Fruit fly (Drosophila melanogaster): ENCODE measurements around the gene Prosalpha4.

Gene Prosalpha4

dm6 chrX:16263415-16263814 is 12.7 kb upstream of the Prosalpha4 start (continued):
- TF ChIP-seq CG10366 (GFP tag; IDR thresholded peaks at IDR 0.05): peak; percentile 76
- TF ChIP-seq CG7372 (GFP tag; IDR thresholded peaks at IDR 0.05): peak; percentile 51; the same call in 1 of the 2 replicates
- TF ChIP-seq D19A (tag; optimal IDR thresholded peaks at IDR 0.05): peak; percentile 71
- peak; percentile 7 for TF ChIP-seq nom (GFP tag; optimal IDR thresholded peaks at IDR 0.05)
- TF ChIP-seq ap (GFP tag; IDR thresholded peaks at IDR 0.05): peak; percentile 66; the same call in 1 of the 2 replicates
- peak; percentile 48 for TF ChIP-seq pnt (GFP tag; optimal IDR thresholded peaks at IDR 0.05)
- TF ChIP-seq HHEX (GFP tag; optimal IDR thresholded peaks at IDR 0.05): peak; percentile 75
- TF ChIP-seq CG3995 (GFP tag; optimal IDR thresholded peaks at IDR 0.05): no peak
- no peak for TF ChIP-seq fru (optimal IDR thresholded peaks at IDR 0.05)
- TF ChIP-seq CG2875 (GFP tag; optimal IDR thresholded peaks at IDR 0.05): peak; percentile 49
- peak; percentile 75 for TF ChIP-seq nerfin-1 (tag; optimal IDR thresholded peaks at IDR 0.05)
- no peak for TF ChIP-seq dimm (GFP tag; IDR thresholded peaks at IDR 0.05)
- TF ChIP-seq CG5180 (GFP tag; optimal IDR thresholded peaks at IDR 0.05): peak; percentile 52
- TF ChIP-seq phol (tag; optimal IDR thresholded peaks at IDR 0.05): peak; percentile 80
- peak in 1 of 2 experiments; percentile 24 for TF ChIP-seq Hr78 (GFP tag; optimal IDR thresholded peaks at IDR 0.05)
- peak; percentile 74; the same call in 1 of the 2 replicates for TF ChIP-seq bowl (GFP tag; IDR thresholded peaks at IDR 0.05)
- peak; percentile 37 for TF ChIP-seq Mad (GFP tag; optimal IDR thresholded peaks at IDR 0.05)
- no peak for TF ChIP-seq en (GFP tag; optimal IDR thresholded peaks at IDR 0.05)
- peak; percentile 85 for TF ChIP-seq ranshi (GFP tag; IDR thresholded peaks at IDR 0.05)
- TF ChIP-seq CG13123 (GFP tag; optimal IDR thresholded peaks at IDR 0.05): peak; percentile 47
- TF ChIP-seq Bgb (GFP tag; IDR thresholded peaks at IDR 0.05; ENCODE audit: partially characterized antibody): no peak
- peak; percentile 37 to 79 for TF ChIP-seq Hr51 (GFP tag; optimal IDR thresholded peaks at IDR 0.05)
- TF ChIP-seq insv (GFP tag; optimal IDR thresholded peaks at IDR 0.05): no peak
- peak; percentile 82 for TF ChIP-seq PHDP (tag; optimal IDR thresholded peaks at IDR 0.05)
- TF ChIP-seq CG1233 (GFP tag; optimal IDR thresholded peaks at IDR 0.05): peak; percentile 72
- TF ChIP-seq CG12391 (tag; optimal IDR thresholded peaks at IDR 0.05): peak; percentile 82
- peak; percentile 73; the same call in 2 of the 3 replicates for TF ChIP-seq CG3726 (GFP tag; IDR thresholded peaks at IDR 0.05)
- TF ChIP-seq Usf (GFP tag; optimal IDR thresholded peaks at IDR 0.05): peak; percentile 55
- TF ChIP-seq zf30C (GFP tag; optimal IDR thresholded peaks at IDR 0.05): no peak
- peak; percentile 63 for TF ChIP-seq ase (GFP tag; IDR thresholded peaks at IDR 0.05)
- TF ChIP-seq CG16815 (GFP tag; optimal IDR thresholded peaks at IDR 0.05): peak; percentile 67
- peak; percentile 61 for TF ChIP-seq CrebB (tag; optimal IDR thresholded peaks at IDR 0.05)
- no peak for TF ChIP-seq CG10565 (GFP tag; optimal IDR thresholded peaks at IDR 0.05)
- TF ChIP-seq CG7786 (GFP tag; optimal IDR thresholded peaks at IDR 0.05): peak; percentile 24
- TF ChIP-seq tap (tag; optimal IDR thresholded peaks at IDR 0.05): peak; percentile 79
- peak; percentile 14 for TF ChIP-seq pros (GFP tag; optimal IDR thresholded peaks at IDR 0.05)
- peak; percentile 45 for TF ChIP-seq CG6683 (GFP tag; optimal IDR thresholded peaks at IDR 0.05)
- no peak for TF ChIP-seq CG2129 (GFP tag; IDR thresholded peaks at IDR 0.05; ENCODE audit: partially characterized antibody)
- TF ChIP-seq psq (GFP tag; optimal IDR thresholded peaks at IDR 0.05): no peak
- no peak for TF ChIP-seq Doc3 (GFP tag; IDR thresholded peaks at IDR 0.05; ENCODE audit: partially characterized antibody)
- TF ChIP-seq NFAT (GFP tag; IDR thresholded peaks at IDR 0.05): peak; percentile 41
- TF ChIP-seq Hr39 (optimal IDR thresholded peaks at IDR 0.05): no peak
- TF ChIP-seq CG43689 (GFP tag; IDR thresholded peaks at IDR 0.05): no peak
- TF ChIP-seq CG32767 (GFP tag; IDR thresholded peaks at IDR 0.05): peak; percentile 67; the same call in 1 of the 2 replicates
- peak; percentile 24; the same call in 1 of the 2 replicates for TF ChIP-seq Adf1 (GFP tag; IDR thresholded peaks at IDR 0.05)
- TF ChIP-seq mam (GFP tag; optimal IDR thresholded peaks at IDR 0.05): peak; percentile 61
- TF ChIP-seq h (optimal IDR thresholded peaks at IDR 0.05): no peak
- peak; percentile 68; the same call in 2 of the 3 replicates for TF ChIP-seq gce (GFP tag; IDR thresholded peaks at IDR 0.05)
- TF ChIP-seq BEAF-32 (GFP tag; optimal IDR thresholded peaks at IDR 0.05): no peak
- TF ChIP-seq MESR4 (GFP tag; optimal IDR thresholded peaks at IDR 0.05): no peak
- peak; percentile 81 for TF ChIP-seq sisA (GFP tag; IDR thresholded peaks at IDR 0.05)
